Fruit fly (Drosophila melanogaster): Measurements from ENCODE around the gene CG43850.
A peak's percentile ranks its signal among the peaks of the same experiment; 100 is the strongest.

The CG43850 gene

dm6 chr2L:13378488-13378964 lies 36.7 kb upstream of the CG43850 start, which contains the start of the genes CG9302 and beta'COP (continued):
- TF ChIP-seq CG34406 (GFP tag; optimal IDR thresholded peaks at IDR 0.05) = peak; percentile 48
- TF ChIP-seq Met (GFP tag; optimal IDR thresholded peaks at IDR 0.05) = no peak

- peak; percentile 23 for TF ChIP-seq esn (GFP tag; optimal IDR thresholded peaks at IDR 0.05)
- no peak for TF ChIP-seq Sox14 (GFP tag; optimal IDR thresholded peaks at IDR 0.05)
- TF ChIP-seq Sox15 (GFP tag; optimal IDR thresholded peaks at IDR 0.05) = no peak
- TF ChIP-seq Smox (GFP tag; optimal IDR thresholded peaks at IDR 0.05) = no peak
- peak; percentile 3 for TF ChIP-seq acj6 (GFP tag; optimal IDR thresholded peaks at IDR 0.05)
- peak; percentile 3 for TF ChIP-seq CG10631 (GFP tag; optimal IDR thresholded peaks at IDR 0.05)
- TF ChIP-seq eg (GFP tag; IDR thresholded peaks at IDR 0.05) = no peak
These were observed 32.7 kb upstream of the CG43850 start, which contains the start of gene loqs for dm6 chr2L:13382351-13383029. Gene loqs, plus strand, starts transcription at chr2L:13382652.

dm6 chr2L:13387255-13387654 lies 28.0 kb upstream of the CG43850 start, which contains the start of the genes Ing5 and CG7099:
Gene Ing5, minus strand, starts transcription at chr2L:13387312.
Gene CG7099, plus strand, starts transcription at chr2L:13387571.
- no peak for TF ChIP-seq vri (GFP tag; optimal IDR thresholded peaks at IDR 0.05)
- TF ChIP-seq fd85E (GFP tag; optimal IDR thresholded peaks at IDR 0.05) = no peak
- peak; percentile 95 for TF ChIP-seq fkh (GFP tag; optimal IDR thresholded peaks at IDR 0.05)
- TF ChIP-seq CG32006 (GFP tag; optimal IDR thresholded peaks at IDR 0.05) = peak; percentile 94
- peak; percentile 92 for TF ChIP-seq Eip93F (GFP tag; optimal IDR thresholded peaks at IDR 0.05)
- peak; percentile 96 for TF ChIP-seq CG34406 (GFP tag; optimal IDR thresholded peaks at IDR 0.05)
- peak; percentile 97 for TF ChIP-seq esn (GFP tag; optimal IDR thresholded peaks at IDR 0.05)
- TF ChIP-seq spab (GFP tag; optimal IDR thresholded peaks at IDR 0.05) = no peak
- peak; percentile 95 for TF ChIP-seq pdm3 (GFP tag; optimal IDR thresholded peaks at IDR 0.05)
- peak; percentile 88 for TF ChIP-seq dac (GFP tag; optimal IDR thresholded peaks at IDR 0.05)
- peak; percentile 94 for TF ChIP-seq CG3032 (tag; optimal IDR thresholded peaks at IDR 0.05)
- peak; percentile 84 for TF ChIP-seq fd59A (GFP tag; optimal IDR thresholded peaks at IDR 0.05)
- peak; percentile 93 for TF ChIP-seq CG10669 (GFP tag; optimal IDR thresholded peaks at IDR 0.05)
- peak; percentile 93 for TF ChIP-seq Eip75B (GFP tag; optimal IDR thresholded peaks at IDR 0.05)
- peak; percentile 93 for TF ChIP-seq Ets21C (GFP tag; optimal IDR thresholded peaks at IDR 0.05)
- TF ChIP-seq CG11294 (GFP tag; IDR thresholded peaks at IDR 0.05) = peak; percentile 90
- TF ChIP-seq Lpt (GFP tag; optimal IDR thresholded peaks at IDR 0.05) = peak; percentile 90
- TF ChIP-seq CG6854 (GFP tag; optimal IDR thresholded peaks at IDR 0.05) = peak; percentile 82
- TF ChIP-seq CG8632 (GFP tag; optimal IDR thresholded peaks at IDR 0.05) = peak; percentile 95
- peak in 1 of 2 experiments; percentile 89 for TF ChIP-seq ss (GFP tag; optimal IDR thresholded peaks at IDR 0.05)
- TF ChIP-seq Sox14 (GFP tag; optimal IDR thresholded peaks at IDR 0.05) = peak; percentile 95
- TF ChIP-seq achi (GFP tag; optimal IDR thresholded peaks at IDR 0.05) = peak; percentile 96
- TF ChIP-seq CG9139 (GFP tag; optimal IDR thresholded peaks at IDR 0.05) = no peak
- TF ChIP-seq CG6276 (GFP tag; optimal IDR thresholded peaks at IDR 0.05) = no peak
- TF ChIP-seq Ets96B (tag; optimal IDR thresholded peaks at IDR 0.05) = peak; percentile 94
- peak; percentile 90 for TF ChIP-seq CG8319 (GFP tag; optimal IDR thresholded peaks at IDR 0.05)
- TF ChIP-seq Hr4 (GFP tag; optimal IDR thresholded peaks at IDR 0.05) = peak; percentile 96
- peak; percentile 80 for TF ChIP-seq CG6808 (GFP tag; optimal IDR thresholded peaks at IDR 0.05)
- TF ChIP-seq CG6792 (GFP tag; optimal IDR thresholded peaks at IDR 0.05) = peak; percentile 93
- TF ChIP-seq CG1621 (tag; optimal IDR thresholded peaks at IDR 0.05) = peak; percentile 86
- TF ChIP-seq CG8119 (GFP tag; IDR thresholded peaks at IDR 0.05) = peak; percentile 86
- peak; percentile 92 for TF ChIP-seq CG11762 (GFP tag; optimal IDR thresholded peaks at IDR 0.05; ENCODE audit: insufficient read depth)
- peak; percentile 91 for TF ChIP-seq CG4318 (GFP tag; optimal IDR thresholded peaks at IDR 0.05)
- peak; percentile 89 for TF ChIP-seq CG15336 (GFP tag; IDR thresholded peaks at IDR 0.05)
- peak; percentile 88 for TF ChIP-seq dsx (GFP tag; optimal IDR thresholded peaks at IDR 0.05; ENCODE audit: poor library complexity, severe bottlenecking)
- peak; percentile 94 for TF ChIP-seq Sox15 (GFP tag; optimal IDR thresholded peaks at IDR 0.05)
- TF ChIP-seq Eip78C (GFP tag) = peak; percentile 98
- peak; percentile 95 for TF ChIP-seq Hr39 (GFP tag; optimal IDR thresholded peaks at IDR 0.05)
- peak; percentile 96 for TF ChIP-seq CG3919 (GFP tag; optimal IDR thresholded peaks at IDR 0.05)
- TF ChIP-seq lz (GFP tag; optimal IDR thresholded peaks at IDR 0.05) = peak; percentile 96
- TF ChIP-seq Sox102F (GFP tag; optimal IDR thresholded peaks at IDR 0.05) = peak; percentile 96

Data from whole organism, prepupa.